Worm (Caenorhabditis elegans): ENCODE measurements around the gene srh-31.

The srh-31 gene

DNA sequence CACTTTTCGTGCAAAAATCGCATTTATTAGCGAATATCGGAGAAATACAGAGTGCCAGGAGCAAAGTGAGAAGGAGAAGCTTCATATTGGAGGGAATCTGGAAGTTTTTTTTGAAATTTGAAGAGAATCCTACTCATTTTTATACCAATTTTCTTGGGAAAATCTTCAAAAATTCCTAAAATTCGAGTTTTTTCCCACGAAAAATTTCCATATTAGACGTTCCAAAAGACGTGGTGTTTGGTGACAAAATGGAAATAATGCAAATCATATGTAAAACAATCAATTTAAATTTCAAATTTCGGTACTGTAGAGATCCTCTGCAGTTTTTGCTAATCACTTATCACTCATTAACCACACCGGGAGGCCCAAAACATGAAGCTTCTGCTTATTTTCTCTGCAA is 22.3 kb upstream of the srh-31 start, which contains the start of the genes F59A1.16 and F59A1.6:
TSS of gene F59A1.16 (minus strand) at position 101 of the 400 bp plus-strand sequence.
TSS of gene F59A1.6 (plus strand) at position 285 of the 400 bp plus-strand sequence.
- TF ChIP-seq unc-62 (GFP tag; optimal IDR thresholded peaks at IDR 0.05) (no peak), ceh-43 (GFP tag; optimal IDR thresholded peaks at IDR 0.05) (no peak), drap-1 (GFP tag; optimal IDR thresholded peaks at IDR 0.05) (no peak), flh-1 (GFP tag; optimal IDR thresholded peaks at IDR 0.05) (no peak), blmp-1 (tag; optimal IDR thresholded peaks at IDR 0.05) (no peak), elt-3 (tag; optimal IDR thresholded peaks at IDR 0.05) (no peak), lin-32 (GFP tag; optimal IDR thresholded peaks at IDR 0.05) (no peak), snpc-4 (tag; optimal IDR thresholded peaks at IDR 0.05) (no peak), mep-1 (tag; optimal IDR thresholded peaks at IDR 0.05) (no peak), nhr-28 (tag; optimal IDR thresholded peaks at IDR 0.05) (no peak), bed-3 (GFP tag; optimal IDR thresholded peaks at IDR 0.05) (no peak), ceh-83 (GFP tag; optimal IDR thresholded peaks at IDR 0.05) (no peak), nhr-12 (tag; optimal IDR thresholded peaks at IDR 0.05) (no peak), lin-13 (tag; optimal IDR thresholded peaks at IDR 0.05) (no peak), mab-5 (tag; optimal IDR thresholded peaks at IDR 0.05) (no peak), tbx-8 (GFP tag; optimal IDR thresholded peaks at IDR 0.05) (no peak), unc-120 (tag; optimal IDR thresholded peaks at IDR 0.05; ENCODE audit: poor library complexity, severe bottlenecking) (no peak), sptf-1 (tag; optimal IDR thresholded peaks at IDR 0.05) (no peak), lsy-2 (tag; optimal IDR thresholded peaks at IDR 0.05) (no peak), ham-2 (GFP tag; optimal IDR thresholded peaks at IDR 0.05) (no peak)

ce11 chrV:17686852-17687251 is 20.3 kb upstream of the srh-31 start, which contains the start of gene F59A1.18:
Gene F59A1.18, minus strand, starts transcription at chrV:17686952.
- no peak for TF ChIP-seq nhr-12 (tag; optimal IDR thresholded peaks at IDR 0.05)
- no peak for TF ChIP-seq nhr-76 (tag; optimal IDR thresholded peaks at IDR 0.05)
- no peak for TF ChIP-seq ztf-11 (tag; optimal IDR thresholded peaks at IDR 0.05)
- no peak for TF ChIP-seq sem-2 (GFP tag; optimal IDR thresholded peaks at IDR 0.05)
- TF ChIP-seq ham-2 (GFP tag; optimal IDR thresholded peaks at IDR 0.05) = no peak

ce11 chrV:17690922-17691321 is 16.2 kb upstream of the srh-31 start, which contains the start of gene F59A1.13:
Gene F59A1.13, minus strand, starts transcription at chrV:17691022.
- TF ChIP-seq sptf-1 (tag; optimal IDR thresholded peaks at IDR 0.05) (no peak), zip-8 (tag; optimal IDR thresholded peaks at IDR 0.05) (peak; percentile 24), ceh-43 (GFP tag; optimal IDR thresholded peaks at IDR 0.05) (no peak), unc-39 (tag; optimal IDR thresholded peaks at IDR 0.05) (no peak), nhr-12 (tag; optimal IDR thresholded peaks at IDR 0.05) (no peak), drap-1 (GFP tag; optimal IDR thresholded peaks at IDR 0.05) (no peak), mls-2 (tag; optimal IDR thresholded peaks at IDR 0.05) (no peak)

- no peak for TF ChIP-seq cnd-1 (tag; optimal IDR thresholded peaks at IDR 0.05)
- TF ChIP-seq elt-1 (tag; optimal IDR thresholded peaks at IDR 0.05; ENCODE audit: borderline replicate concordance, insufficient read depth) = no peak
- no peak for TF ChIP-seq unc-120 (tag; optimal IDR thresholded peaks at IDR 0.05; ENCODE audit: poor library complexity, severe bottlenecking)
- no peak for TF ChIP-seq ham-2 (GFP tag; optimal IDR thresholded peaks at IDR 0.05)
- TF ChIP-seq blmp-1 (tag; optimal IDR thresholded peaks at IDR 0.05) = no peak
- TF ChIP-seq sptf-1 (tag; optimal IDR thresholded peaks at IDR 0.05) = no peak
- TF ChIP-seq ceh-43 (GFP tag; optimal IDR thresholded peaks at IDR 0.05) = no peak
- no peak for TF ChIP-seq tbx-8 (GFP tag; optimal IDR thresholded peaks at IDR 0.05)
Measured at ce11 chrV:17694260-17694659, 12.9 kb upstream of the srh-31 start.

DNA sequence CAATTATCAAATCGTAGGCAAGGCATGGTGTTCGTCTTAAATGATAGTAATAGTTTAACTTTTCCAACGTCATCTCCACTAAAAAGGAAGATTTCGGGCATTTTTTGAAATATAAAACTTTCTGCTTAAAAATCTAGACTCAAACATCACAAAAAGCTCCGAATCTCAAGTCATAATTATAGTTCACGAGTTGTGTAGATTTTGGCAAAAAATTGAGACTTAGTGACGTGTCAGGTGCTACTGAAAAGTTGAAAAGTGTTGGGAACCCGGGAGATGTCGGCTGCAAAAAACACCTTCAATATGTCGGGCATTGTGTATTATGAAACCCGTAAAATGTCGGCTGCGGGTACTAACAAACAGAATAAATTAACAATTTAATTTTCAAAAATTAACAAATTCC is 11.3 kb upstream of the srh-31 start, which contains the start of gene Y26G10.1:
TSS of gene Y26G10.1 (minus strand) at position 101 of the 400 bp plus-strand sequence.
- TF ChIP-seq cnd-1 (tag; optimal IDR thresholded peaks at IDR 0.05) (no peak), ztf-11 (tag; optimal IDR thresholded peaks at IDR 0.05) (no peak), nhr-76 (tag; optimal IDR thresholded peaks at IDR 0.05) (no peak), unc-39 (tag; optimal IDR thresholded peaks at IDR 0.05) (no peak), drap-1 (GFP tag; optimal IDR thresholded peaks at IDR 0.05) (no peak), ceh-39 (tag; optimal IDR thresholded peaks at IDR 0.05) (no peak), nhr-2 (tag; optimal IDR thresholded peaks at IDR 0.05) (no peak), ham-2 (GFP tag; optimal IDR thresholded peaks at IDR 0.05) (no peak), nhr-28 (tag; optimal IDR thresholded peaks at IDR 0.05) (no peak), mep-1 (tag; optimal IDR thresholded peaks at IDR 0.05) (no peak)
